Worm (Caenorhabditis elegans) whole organism, mixed stage, embryonic: ENCODE results near the gene C28D4.4.

Source experiments
- blmp-1 ChIP-seq: fragments of 150-350 bp; optimal IDR thresholded peaks from 2 replicates; lab custom pipeline; 2014; ENCODE audit warnings: missing biosample characterization, missing genetic modification characterization
- nhr-2 ChIP-seq: fragments of 150-350 bp; optimal IDR thresholded peaks from 2 replicates; lab custom pipeline; 2014; ENCODE audit warnings: missing biosample characterization, missing genetic modification characterization
- unc-120 ChIP-seq: sonication (generic microtip); optimal IDR thresholded peaks from 2 replicates; lab custom pipeline; 2017; ENCODE audit warnings: missing genetic modification characterization, missing compliant biosample characterization; ENCODE audit not compliant: poor library complexity, severe bottlenecking

DNA sequence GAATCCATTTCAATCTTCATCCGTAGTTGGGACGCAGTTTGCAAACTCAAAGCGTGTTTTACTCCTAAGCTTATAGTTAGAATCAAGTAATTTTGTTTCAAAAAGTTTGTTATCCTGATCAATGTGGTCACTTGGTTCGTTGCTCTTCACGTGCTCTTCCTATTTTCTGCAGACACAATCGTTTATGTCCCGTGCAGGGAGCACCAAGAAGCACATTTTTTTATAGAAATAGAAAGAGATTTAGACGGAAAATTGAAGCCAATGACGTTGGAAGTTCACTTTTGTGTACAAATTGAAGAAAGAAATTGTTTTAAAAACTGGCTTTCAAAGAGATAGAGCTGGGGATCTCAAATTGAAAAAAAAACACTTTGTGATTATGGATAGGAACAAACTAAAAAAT, 16.9 kb upstream of the C28D4.4 start:
- no peak for TF ChIP-seq unc-120 (tag; lab: Kevin White, UChicago)
- no peak for TF ChIP-seq blmp-1
- no peak for TF ChIP-seq nhr-2 (tag; lab: Kevin White, UChicago)
